Worm (Caenorhabditis elegans) whole organism, L4/young adult: ENCODE measurements around the gene Y55F3AM.5.

Experiments used
- W03F9.2 ChIP-seq: fragments of 150-350 bp; optimal IDR thresholded peaks from 2 replicates; lab custom pipeline; 2014; ENCODE audit warnings: missing biosample characterization, missing genetic modification characterization
- dao-5 ChIP-seq: sonication (generic microtip); optimal IDR thresholded peaks from 2 replicates; lab custom pipeline; 2016; ENCODE audit warnings: missing genotype, missing genetic modification characterization, moderate library complexity, missing compliant biosample characterization
- him-1 ChIP-seq: sonication (generic microtip); optimal IDR thresholded peaks from 2 replicates; lab custom pipeline; 2016; ENCODE audit warnings: missing genotype, missing genetic modification reagents, missing genetic modification characterization, missing compliant biosample characterization

The Y55F3AM.5 gene

DNA sequence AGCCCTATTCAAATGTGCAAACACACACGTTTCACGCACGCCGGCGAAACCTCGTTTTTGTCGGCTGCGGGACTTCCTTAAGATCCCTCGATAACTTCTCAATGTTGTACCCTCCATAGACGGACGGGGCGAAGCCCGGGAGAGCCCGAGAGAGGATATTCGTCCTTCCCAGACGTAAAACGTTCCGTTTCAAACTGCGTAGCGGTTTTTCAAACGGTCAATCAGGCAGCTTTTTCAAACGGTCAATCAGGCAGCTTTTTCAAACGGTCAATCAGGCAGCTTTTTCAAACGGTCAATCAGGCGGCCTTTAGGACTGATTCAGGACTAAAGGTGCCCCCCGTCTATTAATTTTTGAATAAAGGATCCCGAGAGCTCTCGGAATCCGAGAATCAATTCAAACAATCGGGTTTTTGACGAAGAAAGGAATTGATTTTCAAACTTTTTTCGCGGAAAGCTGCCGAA is 7.8 kb upstream of the Y55F3AM.5 start:
- TF ChIP-seq W03F9.2 (tag; lab: Kevin White, UChicago): peak; percentile 3
- no peak for TF ChIP-seq him-1 (tag; lab: Kevin White, UChicago)
- no peak for TF ChIP-seq dao-5 (tag; lab: Kevin White, UChicago)

DNA sequence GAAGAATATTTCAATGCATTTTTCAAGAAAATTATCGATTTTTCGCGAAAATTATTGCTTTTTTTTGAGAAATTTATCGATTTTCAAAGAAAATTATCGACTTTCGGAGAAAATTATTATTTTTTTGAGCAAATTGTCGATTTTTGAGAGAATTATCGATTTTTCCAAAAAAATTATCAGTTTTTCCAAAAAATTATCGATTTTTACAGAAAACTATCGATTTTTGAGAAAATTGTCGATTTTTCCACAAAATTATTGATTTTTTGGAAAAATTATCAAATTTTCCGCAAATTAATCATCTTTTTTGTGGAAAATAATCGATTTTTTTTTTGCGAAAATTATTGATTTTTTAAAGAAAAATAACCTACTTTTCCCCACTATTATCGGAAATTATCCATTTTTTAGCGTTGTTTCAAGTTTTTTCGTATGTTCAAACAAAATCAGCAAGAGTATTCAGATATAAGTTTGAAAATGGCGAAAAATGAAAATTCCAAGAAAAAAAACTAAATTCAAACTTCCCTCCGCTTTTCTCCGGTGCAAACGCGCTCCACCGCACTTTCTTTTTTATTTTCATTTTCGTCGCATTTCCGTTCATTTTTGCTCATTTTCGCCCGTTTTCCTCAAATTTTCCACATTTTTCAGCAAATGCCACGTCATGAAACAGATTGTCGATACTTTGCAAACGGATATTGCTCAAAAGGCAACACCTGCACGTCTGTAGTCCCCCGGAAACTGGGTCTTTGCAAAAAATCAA is 7.2 kb upstream of the Y55F3AM.5 start, which contains the start of gene lep-2:
Gene lep-2, plus strand, starts transcription at position 637 of the 754 bp plus-strand sequence.
- TF ChIP-seq him-1 (tag; lab: Kevin White, UChicago): no peak
- no peak for TF ChIP-seq dao-5 (tag; lab: Kevin White, UChicago)
- no peak for TF ChIP-seq W03F9.2 (tag; lab: Kevin White, UChicago)

DNA sequence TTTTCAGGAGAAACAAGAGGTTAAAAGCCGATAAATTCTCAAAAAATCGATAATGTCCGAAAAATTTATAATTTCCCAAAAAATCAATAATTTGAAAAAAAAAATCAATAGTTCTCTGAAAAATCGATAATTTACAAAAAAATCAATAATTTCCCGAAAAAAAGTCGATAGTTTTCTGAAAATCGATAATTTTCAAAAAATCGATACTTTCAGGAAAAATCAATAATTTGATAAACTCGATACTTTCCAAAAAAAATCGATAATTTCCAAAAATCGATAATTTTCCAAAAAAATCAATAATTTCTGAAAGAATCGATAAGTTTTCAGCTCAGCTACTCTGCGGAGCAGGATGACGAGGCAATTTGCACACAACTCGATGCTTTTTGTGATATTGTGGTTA is 661 bp downstream of the Y55F3AM.5 start:
- TF ChIP-seq dao-5 (tag; lab: Kevin White, UChicago): no peak
- no peak for TF ChIP-seq him-1 (tag; lab: Kevin White, UChicago)
- TF ChIP-seq W03F9.2 (tag; lab: Kevin White, UChicago): no peak

- TF ChIP-seq dao-5 (tag; lab: Kevin White, UChicago): no peak
- TF ChIP-seq him-1 (tag; lab: Kevin White, UChicago): no peak
These were observed 1.4 kb downstream of the Y55F3AM.5 start for ce11 chrIV:1000441-1000840.

- TF ChIP-seq him-1 (tag; lab: Kevin White, UChicago) (no peak), W03F9.2 (tag; lab: Kevin White, UChicago) (no peak), dao-5 (tag; lab: Kevin White, UChicago) (no peak)
These were observed 6.7 kb downstream of the Y55F3AM.5 start, which contains the start of gene immp-2 for ce11 chrIV:1005761-1006160. Gene immp-2, minus strand, starts transcription at chrIV:1005861.

DNA sequence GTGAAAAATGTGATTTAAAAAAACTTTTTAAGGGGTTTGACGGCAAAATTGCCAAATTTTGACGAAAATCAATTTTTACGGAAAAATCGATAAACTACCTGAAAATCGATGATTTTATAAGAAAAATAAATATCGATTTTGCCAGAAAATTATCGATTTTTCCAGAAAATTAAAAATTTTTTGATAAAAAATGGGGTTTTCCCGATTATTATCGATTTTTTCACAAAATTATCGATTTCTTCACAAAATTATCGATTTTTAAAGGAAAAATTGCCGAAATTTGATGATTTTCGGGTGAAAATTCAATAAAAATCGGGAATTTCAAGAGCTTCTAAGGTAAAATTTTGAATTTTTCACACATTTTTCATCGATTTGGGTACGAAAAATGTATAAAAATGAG is 7.6 kb downstream of the Y55F3AM.5 start:
- TF ChIP-seq him-1 (tag; lab: Kevin White, UChicago) (no peak), W03F9.2 (tag; lab: Kevin White, UChicago) (no peak), dao-5 (tag; lab: Kevin White, UChicago) (no peak)

- TF ChIP-seq W03F9.2 (tag; lab: Kevin White, UChicago) (no peak), dao-5 (tag; lab: Kevin White, UChicago) (no peak), him-1 (tag; lab: Kevin White, UChicago) (no peak)
These were observed 10.5 kb downstream of the Y55F3AM.5 start, which contains the start of gene Y55F3AM.9 for ce11 chrIV:1009546-1009945. Gene Y55F3AM.9, minus strand, starts transcription at chrIV:1009734.

ce11 chrIV:1010212-1010611 is 11.2 kb downstream of the Y55F3AM.5 start, which contains the start of gene atg-3:
Gene atg-3, plus strand, starts transcription at chrIV:1010512.
- TF ChIP-seq him-1 (tag; lab: Kevin White, UChicago): no peak
- no peak for TF ChIP-seq W03F9.2 (tag; lab: Kevin White, UChicago)
- no peak for TF ChIP-seq dao-5 (tag; lab: Kevin White, UChicago)

DNA sequence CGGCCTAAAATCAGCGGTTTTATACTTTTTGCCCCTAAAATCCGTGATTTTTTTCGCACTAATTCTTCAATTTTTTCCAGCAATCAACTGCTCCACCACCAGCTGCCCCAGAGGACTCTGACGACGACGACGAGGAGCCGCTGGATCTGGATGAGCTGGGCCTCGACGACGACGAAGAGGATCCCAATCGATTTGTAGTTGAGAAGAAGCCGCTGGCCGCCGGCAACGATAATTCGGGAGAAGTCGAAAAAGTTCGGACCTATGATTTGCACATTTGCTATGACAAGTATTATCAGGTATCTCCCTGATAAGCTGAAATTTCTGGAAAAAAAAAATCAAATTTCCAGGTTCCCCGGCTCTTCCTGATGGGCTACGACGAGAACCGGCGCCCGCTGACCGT is 12.8 kb downstream of the Y55F3AM.5 start:
- TF ChIP-seq him-1 (tag; lab: Kevin White, UChicago) (no peak), dao-5 (tag; lab: Kevin White, UChicago) (no peak), W03F9.2 (tag; lab: Kevin White, UChicago) (no peak)

DNA sequence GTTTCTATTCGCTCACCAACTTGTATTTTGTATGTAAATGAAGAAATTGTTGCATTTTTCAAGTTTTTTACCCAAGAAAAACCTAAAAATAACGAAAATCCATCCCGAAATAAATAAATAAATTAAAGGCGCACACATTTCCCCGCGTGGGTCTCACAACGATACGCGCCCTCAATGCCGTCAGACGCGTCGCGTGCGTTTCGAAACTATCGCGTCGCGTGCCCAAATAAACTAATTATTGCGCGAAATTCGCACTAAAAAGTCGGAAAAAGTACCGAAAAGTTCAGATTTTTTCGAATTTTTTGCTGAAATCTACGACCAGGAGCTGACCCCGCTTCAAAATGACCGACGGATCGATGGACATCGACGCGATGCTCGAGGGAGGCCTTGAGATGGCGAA is 13.4 kb downstream of the Y55F3AM.5 start, which contains the start of gene rbm-39:
Gene rbm-39, plus strand, starts transcription at position 178 of the 400 bp plus-strand sequence.
- TF ChIP-seq him-1 (tag; lab: Kevin White, UChicago) (no peak), W03F9.2 (tag; lab: Kevin White, UChicago) (peak; percentile 71)

ce11 chrIV:1013233-1013798 is 14.3 kb downstream of the Y55F3AM.5 start:
- TF ChIP-seq him-1 (tag; lab: Kevin White, UChicago): no peak
- no peak for TF ChIP-seq dao-5 (tag; lab: Kevin White, UChicago)
- no peak for TF ChIP-seq W03F9.2 (tag; lab: Kevin White, UChicago)

- no peak for TF ChIP-seq him-1 (tag; lab: Kevin White, UChicago)
- TF ChIP-seq W03F9.2 (tag; lab: Kevin White, UChicago): no peak
- TF ChIP-seq dao-5 (tag; lab: Kevin White, UChicago): no peak
These were observed 16.4 kb downstream of the Y55F3AM.5 start for ce11 chrIV:1015430-1015829.

ce11 chrIV:1019801-1020200 is 20.8 kb downstream of the Y55F3AM.5 start:
- no peak for TF ChIP-seq dao-5 (tag; lab: Kevin White, UChicago)
- TF ChIP-seq W03F9.2 (tag; lab: Kevin White, UChicago): no peak
- no peak for TF ChIP-seq him-1 (tag; lab: Kevin White, UChicago)
